Worm (Caenorhabditis elegans) whole organism, L1 larva: ENCODE measurements around the gene set-15.
A peak's percentile ranks its signal among the peaks of the same experiment; 100 is the strongest.

Experiments
- C16A3.4 ChIP-seq: fragments of 150-350 bp; optimal IDR thresholded peaks from 2 replicates; lab custom pipeline; 2014; ENCODE audit warnings: missing biosample characterization, missing genetic modification characterization
- F16B12.6 ChIP-seq: fragments of 150-350 bp; optimal IDR thresholded peaks from 2 replicates; lab custom pipeline; 2014; ENCODE audit warnings: missing biosample characterization, missing genetic modification characterization
- blmp-1 ChIP-seq: fragments of 150-350 bp; optimal IDR thresholded peaks from 2 replicates; lab custom pipeline; 2014; ENCODE audit warnings: missing biosample characterization, missing genetic modification characterization
- ceh-82 ChIP-seq, 3 experiments: fragments of 150-350 bp in 1 of 3; sonication (generic microtip) in 2 of 3; optimal IDR thresholded peaks; 2 replicates each; lab custom pipeline; 2014 to 2017; ENCODE audit warnings: missing biosample characterization in 3 of 3, missing genetic modification characterization in 3 of 3
- ceh-90 ChIP-seq: sonication (generic microtip); optimal IDR thresholded peaks from 2 replicates; lab custom pipeline; 2016; ENCODE audit warnings: missing genetic modification characterization, missing compliant biosample characterization
- dsc-1 ChIP-seq: sonication (generic microtip); optimal IDR thresholded peaks from 2 replicates; lab custom pipeline; 2016; ENCODE audit warnings: mild to moderate bottlenecking, missing genetic modification characterization, missing compliant biosample characterization
- efl-3 ChIP-seq: fragments of 200-800 bp; sonication (Bioruptor generic); optimal IDR thresholded peaks from 2 replicates; lab custom pipeline; 2018; ENCODE audit warnings: mild to moderate bottlenecking, missing genetic modification characterization, missing compliant biosample characterization
- elt-2 ChIP-seq: sonication (generic microtip); optimal IDR thresholded peaks from 2 replicates; lab custom pipeline; 2016; ENCODE audit warnings: missing genetic modification characterization, mild to moderate bottlenecking, inconsistent platforms, missing compliant biosample characterization, missing genetic modification reagents
- elt-3 ChIP-seq, 6 experiments: fragments of 150-350 bp in 1 of 6; sonication (generic microtip); optimal IDR thresholded peaks; 2 replicates each; lab custom pipeline; 2017 to 2018; ENCODE audit warnings: missing biosample characterization in 6 of 6, missing genetic modification characterization in 6 of 6, inconsistent platforms in 1 of 6
- ets-5 ChIP-seq: fragments of 200-800 bp; sonication (Bioruptor generic); IDR thresholded peaks from 2 replicates; pipeline ENCODE4 v1.3.6; 2022; ENCODE audit warnings: missing genetic modification characterization, missing compliant biosample characterization
- fkh-10 ChIP-seq: sonication (generic microtip); optimal IDR thresholded peaks from 2 replicates; lab custom pipeline; 2017; ENCODE audit warnings: missing biosample characterization, missing genetic modification reagents, missing genetic modification characterization
- fkh-4 ChIP-seq: sonication (generic microtip); optimal IDR thresholded peaks from 2 replicates; lab custom pipeline; 2016; ENCODE audit warnings: missing compliant biosample characterization, missing genetic modification characterization, borderline replicate concordance
- fkh-8 ChIP-seq: sonication (generic microtip); optimal IDR thresholded peaks from 2 replicates; lab custom pipeline; 2016; ENCODE audit warnings: mild to moderate bottlenecking, missing genetic modification characterization, missing compliant biosample characterization
- hlh-17 ChIP-seq: fragments of 200-800 bp; sonication (Bioruptor generic); optimal IDR thresholded peaks from 2 replicates; lab custom pipeline; 2018; ENCODE audit warnings: missing genetic modification characterization, mild to moderate bottlenecking, missing compliant biosample characterization, moderate library complexity, borderline replicate concordance
- hpl-2 ChIP-seq: fragments of 150-350 bp; optimal IDR thresholded peaks from 2 replicates; lab custom pipeline; 2014; ENCODE audit warnings: missing biosample characterization, missing genetic modification reagents, missing genetic modification characterization
- isw-1 ChIP-seq: fragments of 200-800 bp; sonication (Bioruptor generic); IDR thresholded peaks from 2 replicates; pipeline ENCODE4 v1.3.6; 2022; ENCODE audit warnings: missing genetic modification characterization, missing compliant biosample characterization
- jun-1 ChIP-seq: fragments of 150-350 bp; optimal IDR thresholded peaks from 2 replicates; lab custom pipeline; 2014; ENCODE audit warnings: missing biosample characterization, missing genetic modification reagents, missing genetic modification characterization
- lin-13 ChIP-seq: fragments of 150-350 bp; optimal IDR thresholded peaks from 2 replicates; lab custom pipeline; 2014; ENCODE audit warnings: missing biosample characterization, missing genetic modification reagents, missing genetic modification characterization
- lin-15B ChIP-seq: fragments of 150-350 bp; sonication (generic microtip); optimal IDR thresholded peaks from 3 replicates; lab custom pipeline; 2014; ENCODE audit warnings: missing biosample characterization, missing genetic modification characterization
- lin-35 ChIP-seq, 2 experiments: fragments of 150-350 bp; optimal IDR thresholded peaks; 2 replicates each; lab custom pipeline; 2014; ENCODE audit warnings: missing biosample characterization in 2 of 2, missing genetic modification characterization in 2 of 2, missing genetic modification reagents in 2 of 2
- nhr-71 ChIP-seq: sonication (generic microtip); optimal IDR thresholded peaks from 2 replicates; lab custom pipeline; 2016; ENCODE audit warnings: mild to moderate bottlenecking, missing genetic modification characterization, moderate library complexity, missing compliant biosample characterization
- nhr-85 ChIP-seq: sonication (generic microtip); peaks from one replicate; lab custom pipeline; 2016; ENCODE audit warnings: missing genetic modification characterization, inconsistent platforms, missing compliant biosample characterization
- pag-3 ChIP-seq: sonication (generic microtip); optimal IDR thresholded peaks from 2 replicates; lab custom pipeline; 2017; ENCODE audit warnings: missing genetic modification characterization, mild to moderate bottlenecking, missing compliant biosample characterization, antibody characterized with exemption, borderline replicate concordance; ENCODE audit not compliant: insufficient read depth
- pqm-1 ChIP-seq: sonication (generic microtip); optimal IDR thresholded peaks from 3 replicates; lab custom pipeline; 2017; ENCODE audit warnings: missing biosample characterization, missing genetic modification characterization
- rnt-1 ChIP-seq: sonication (generic microtip); optimal IDR thresholded peaks from 2 replicates; lab custom pipeline; 2016; ENCODE audit warnings: mild to moderate bottlenecking, missing genetic modification characterization, moderate library complexity, missing compliant biosample characterization
- skn-1 ChIP-seq: fragments of 150-350 bp; optimal IDR thresholded peaks from 2 replicates; lab custom pipeline; 2014; ENCODE audit warnings: missing biosample characterization, missing genetic modification characterization
- snpc-4 ChIP-seq: fragments of 150-350 bp; optimal IDR thresholded peaks from 2 replicates; lab custom pipeline; 2014; ENCODE audit warnings: missing biosample characterization, missing genetic modification characterization
- sox-4 ChIP-seq: sonication (generic microtip); optimal IDR thresholded peaks from 2 replicates; lab custom pipeline; 2016; ENCODE audit warnings: missing genetic modification characterization, missing compliant biosample characterization
- swsn-7 ChIP-seq: sonication (generic microtip); optimal IDR thresholded peaks from 2 replicates; lab custom pipeline; 2016; ENCODE audit warnings: missing genetic modification characterization, missing compliant biosample characterization
- unc-130 ChIP-seq: fragments of 150-350 bp; optimal IDR thresholded peaks from 2 replicates; lab custom pipeline; 2017; ENCODE audit warnings: missing biosample characterization, missing genetic modification characterization, inconsistent platforms
- unc-86 ChIP-seq: sonication (generic microtip); optimal IDR thresholded peaks from 2 replicates; lab custom pipeline; 2016; ENCODE audit warnings: missing genetic modification characterization, missing compliant biosample characterization
- unc-98 ChIP-seq: fragments of 200-800 bp; sonication (Bioruptor generic); IDR thresholded peaks from 2 replicates; pipeline ENCODE4 v1.3.6; 2022; ENCODE audit warnings: missing genetic modification characterization, missing compliant biosample characterization
- vab-15 ChIP-seq: sonication (generic microtip); optimal IDR thresholded peaks from 2 replicates; lab custom pipeline; 2017; ENCODE audit warnings: missing genotype, mild to moderate bottlenecking, missing genetic modification characterization, missing compliant biosample characterization
- xbp-1 ChIP-seq: sonication (generic microtip); optimal IDR thresholded peaks from 2 replicates; lab custom pipeline; 2016; ENCODE audit warnings: missing genetic modification characterization, missing compliant biosample characterization

Gene set-15

DNA sequence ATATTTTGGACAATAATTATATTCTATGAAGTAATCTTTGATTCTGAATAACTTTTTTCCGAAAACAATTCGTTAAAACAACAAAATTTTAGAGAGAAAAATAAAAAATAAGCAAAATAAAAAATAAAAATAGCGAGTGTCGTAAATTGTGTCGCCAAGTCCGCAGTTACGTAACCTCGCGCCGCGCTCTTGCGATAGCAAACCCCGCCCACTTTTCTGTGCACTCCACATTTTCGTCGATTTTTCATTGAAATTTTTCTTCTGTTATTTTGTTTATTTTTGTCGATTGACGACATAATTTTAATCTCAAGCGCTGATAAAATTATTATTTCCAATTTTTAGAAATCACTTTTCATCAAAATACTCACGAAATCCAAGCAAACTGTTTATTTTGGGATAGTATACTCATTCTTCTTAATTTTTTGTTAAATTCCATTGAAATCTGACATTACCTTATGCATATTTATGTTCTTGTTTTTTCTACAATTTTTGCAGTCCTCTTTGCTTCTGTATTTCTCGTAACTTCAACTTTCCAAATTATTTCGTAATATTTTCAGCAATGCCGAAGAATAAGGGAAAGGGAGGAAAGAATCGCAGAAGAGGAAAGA, 30.5 kb upstream of the set-15 start, which contains the start of gene eif-1.A (continued):
- TF ChIP-seq rnt-1 (peak; percentile 51), unc-86 (tag; lab: Kevin White, UChicago) (peak; percentile 7), efl-3 (no peak), elt-3 (tag; optimal IDR thresholded peaks at IDR 0.05; lab: Kevin White, UChicago) (peak in 1 of 6 experiments; percentile 61), ceh-82 (tag; optimal IDR thresholded peaks at IDR 0.05; lab: Kevin White, UChicago) (peak; percentile 18 to 62 (median 43)), skn-1 (tag; lab: Kevin White, UChicago) (peak; percentile 81), nhr-71 (peak; percentile 63), C16A3.4 (tag; lab: Kevin White, UChicago) (peak; percentile 75), unc-130 (peak; percentile 72), lin-35 (GFP tag; optimal IDR thresholded peaks at IDR 0.05; lab: Kevin White, UChicago) (peak; percentile 54 to 75), hpl-2 (peak; percentile 26)

DNA sequence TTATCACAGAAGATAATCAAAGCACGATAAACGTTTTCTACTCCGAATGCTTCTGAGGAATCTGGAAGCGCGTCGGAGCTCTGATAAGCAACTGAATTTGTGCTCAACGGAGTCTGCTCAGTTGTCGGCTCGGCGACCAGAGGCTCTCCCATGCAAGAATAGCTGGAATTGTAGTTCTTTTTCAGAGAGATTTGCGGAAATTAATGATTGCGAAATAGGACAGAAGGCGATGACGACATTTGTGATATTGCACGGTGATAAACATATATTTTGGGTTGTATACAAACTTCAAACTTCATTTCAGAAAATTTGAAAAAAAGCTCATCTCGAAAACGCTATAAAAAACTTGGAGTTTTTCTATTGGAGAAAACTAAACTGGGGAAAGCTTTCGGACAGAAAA, 29.8 kb upstream of the set-15 start, which contains the start of gene H06H21.37:
Gene H06H21.37 (minus strand): TSS at position 162 of the 400 bp plus-strand sequence.
- no peak for TF ChIP-seq vab-15 (tag; lab: Kevin White, UChicago)
- TF ChIP-seq elt-2: no peak
- TF ChIP-seq pag-3 (tag; lab: Kevin White, UChicago): no peak
- no peak for TF ChIP-seq fkh-10 (GFP tag; lab: Kevin White, UChicago)
- no peak for TF ChIP-seq xbp-1 (tag; lab: Kevin White, UChicago)
- no peak for TF ChIP-seq unc-98 (GFP tag; lab: Robert Waterston, UW)
- TF ChIP-seq isw-1 (GFP tag; lab: Robert Waterston, UW): no peak
- no peak for TF ChIP-seq ets-5
- no peak for TF ChIP-seq ceh-90 (tag; lab: Kevin White, UChicago)

DNA sequence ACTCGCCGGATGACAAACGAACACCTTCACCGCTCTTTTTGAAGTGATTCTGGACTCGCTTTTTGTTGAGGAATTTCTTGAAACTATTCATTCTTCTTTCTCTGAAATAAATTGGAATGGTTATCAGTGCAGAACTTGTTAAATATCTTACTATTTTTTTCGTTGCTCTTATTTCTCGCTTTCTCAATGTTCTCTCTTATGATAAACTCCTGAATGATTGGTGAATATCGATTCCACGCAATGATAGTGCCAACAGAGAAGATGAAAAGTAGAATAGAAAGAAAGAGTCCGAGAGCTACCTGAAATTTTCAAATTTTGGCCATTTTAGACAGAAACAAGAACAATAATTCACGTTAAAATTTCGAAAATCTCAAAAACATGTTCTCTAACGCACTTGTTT, 29.4 kb upstream of the set-15 start, which contains the start of gene ubxn-6:
Gene ubxn-6 (minus strand): TSS at position 101 of the 400 bp plus-strand sequence.
- TF ChIP-seq F16B12.6 (no peak), lin-13 (GFP tag; lab: Kevin White, UChicago) (no peak), hlh-17 (GFP tag; lab: Kevin White, UChicago) (no peak), fkh-8 (tag; lab: Kevin White, UChicago) (no peak), rnt-1 (no peak), blmp-1 (tag; lab: Kevin White, UChicago) (no peak), fkh-4 (no peak), dsc-1 (tag; lab: Kevin White, UChicago) (no peak), ceh-90 (tag; lab: Kevin White, UChicago) (no peak), lin-15B (tag; lab: Kevin White, UChicago) (no peak), efl-3 (no peak), pqm-1 (no peak), nhr-71 (no peak), isw-1 (GFP tag; lab: Robert Waterston, UW) (no peak), snpc-4 (tag; lab: Kevin White, UChicago) (no peak), C16A3.4 (tag; lab: Kevin White, UChicago) (no peak), swsn-7 (no peak)

DNA sequence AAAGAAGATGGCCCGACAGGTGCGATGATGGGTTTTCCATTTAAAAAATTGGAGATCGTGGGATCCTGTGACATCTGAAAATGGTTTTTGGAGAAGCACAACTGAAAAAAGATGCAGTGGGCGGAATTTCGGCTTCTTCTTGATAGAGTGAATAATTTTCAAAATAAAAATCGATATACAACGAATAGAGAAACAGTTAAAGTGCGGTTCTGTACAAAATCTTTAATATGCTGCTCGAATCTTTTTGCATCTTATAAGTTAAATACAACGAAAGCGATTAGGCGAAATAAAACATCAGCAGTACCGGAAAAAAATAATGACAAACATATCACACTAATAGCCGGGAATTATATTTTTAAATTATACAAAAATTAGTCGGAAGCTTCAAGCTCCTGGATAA, 27.2 kb upstream of the set-15 start, which contains the start of gene H06H21.11:
Gene H06H21.11 (minus strand): TSS at position 101 of the 400 bp plus-strand sequence.
- no peak for TF ChIP-seq jun-1 (tag; lab: Kevin White, UChicago)

DNA sequence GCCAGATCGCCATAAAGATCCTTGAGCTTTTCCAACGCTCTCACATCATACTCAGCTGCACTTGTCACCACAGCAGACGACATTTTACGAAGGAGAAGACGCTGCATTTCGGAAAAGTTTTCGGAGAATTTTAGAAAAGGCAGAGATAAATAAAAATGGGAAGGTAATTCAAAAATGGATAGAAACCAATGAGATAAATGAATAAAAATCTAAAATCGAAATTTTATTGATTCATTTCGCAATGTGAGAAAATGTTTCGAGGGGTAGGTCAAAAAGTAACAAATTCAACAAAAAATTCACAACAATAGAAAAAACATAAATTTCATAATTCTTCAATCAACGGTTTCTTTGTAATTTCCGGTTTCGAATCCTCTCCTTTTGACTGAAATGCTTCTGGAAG, 26.5 kb upstream of the set-15 start, which contains the start of gene dpf-5:
Gene dpf-5 (minus strand): TSS at position 101 of the 400 bp plus-strand sequence.
- TF ChIP-seq sox-4 (no peak), nhr-85 (peak; percentile 10)
- TF ChIP-seq, all 84 proteins: peak for 1
